Worm (Caenorhabditis elegans) whole organism, L2 larva: ENCODE measurements around the gene sra-4.
A peak's percentile ranks its signal among the peaks of the same experiment; 100 is the strongest.

Experiments
- C34F6.9 ChIP-seq: fragments of 150-350 bp; optimal IDR thresholded peaks from 2 replicates; lab custom pipeline; 2014; ENCODE audit warnings: missing biosample characterization, missing genetic modification characterization
- F13H6.1 ChIP-seq: sonication (generic microtip); optimal IDR thresholded peaks from 2 replicates; lab custom pipeline; 2016; ENCODE audit warnings: missing genetic modification characterization, missing compliant biosample characterization
- R02D3.7 ChIP-seq: fragments of 150-350 bp; optimal IDR thresholded peaks from 2 replicates; lab custom pipeline; 2014; ENCODE audit warnings: missing biosample characterization, missing genetic modification characterization
- Y55F3AM.14 ChIP-seq: fragments of 200-800 bp; sonication (Bioruptor generic); optimal IDR thresholded peaks from 2 replicates; lab custom pipeline; 2018; ENCODE audit warnings: mild to moderate bottlenecking, missing genetic modification characterization, missing compliant biosample characterization
- ZK546.5 ChIP-seq: sonication (generic microtip); optimal IDR thresholded peaks from 2 replicates; lab custom pipeline; 2017; ENCODE audit warnings: missing biosample characterization, missing genetic modification characterization
- alr-1 ChIP-seq: fragments of 150-350 bp; optimal IDR thresholded peaks from 2 replicates; lab custom pipeline; 2014; ENCODE audit warnings: missing biosample characterization, missing genetic modification characterization
- aly-2 ChIP-seq: fragments of 150-350 bp; optimal IDR thresholded peaks from 2 replicates; lab custom pipeline; 2014; ENCODE audit warnings: missing biosample characterization, missing genetic modification characterization
- ama-1 ChIP-seq: fragments of 150-350 bp; optimal IDR thresholded peaks from 2 replicates; lab custom pipeline; 2018; ENCODE audit warnings: inconsistent platforms
- blmp-1 ChIP-seq: sonication (generic microtip); optimal IDR thresholded peaks from 2 replicates; lab custom pipeline; 2017; ENCODE audit warnings: missing genetic modification characterization, mild to moderate bottlenecking, missing compliant biosample characterization, antibody characterized with exemption, moderate library complexity; ENCODE audit not compliant: insufficient read depth
- ceh-16 ChIP-seq: fragments of 150-350 bp; optimal IDR thresholded peaks from 2 replicates; lab custom pipeline; 2014; ENCODE audit warnings: missing biosample characterization, missing genetic modification characterization
- ceh-82 ChIP-seq: fragments of 150-350 bp; optimal IDR thresholded peaks from 2 replicates; lab custom pipeline; 2014; ENCODE audit warnings: missing biosample characterization, missing genetic modification characterization
- crh-2 ChIP-seq: sonication (generic microtip); optimal IDR thresholded peaks from 2 replicates; lab custom pipeline; 2017; ENCODE audit warnings: missing biosample characterization, missing genetic modification characterization
- dmd-4 ChIP-seq: sonication (generic microtip); optimal IDR thresholded peaks from 2 replicates; lab custom pipeline; 2017; ENCODE audit warnings: missing biosample characterization, missing genetic modification characterization
- egl-27 ChIP-seq: sonication (generic microtip); optimal IDR thresholded peaks from 3 replicates; lab custom pipeline; 2017; ENCODE audit warnings: missing biosample characterization, missing genetic modification reagents, missing genetic modification characterization
- elt-1 ChIP-seq: fragments of 150-350 bp; optimal IDR thresholded peaks from 2 replicates; lab custom pipeline; 2014; ENCODE audit warnings: missing biosample characterization, missing genetic modification characterization
- elt-3 ChIP-seq: sonication (generic microtip); optimal IDR thresholded peaks from 2 replicates; lab custom pipeline; 2017; ENCODE audit warnings: missing biosample characterization, missing genetic modification characterization
- fos-1 ChIP-seq: fragments of 150-350 bp; optimal IDR thresholded peaks from 2 replicates; lab custom pipeline; 2014; ENCODE audit warnings: missing biosample characterization, missing genetic modification characterization
- gmeb-1 ChIP-seq: fragments of 150-350 bp; optimal IDR thresholded peaks from 2 replicates; lab custom pipeline; 2014; ENCODE audit warnings: missing biosample characterization, missing genetic modification characterization
- lin-11 ChIP-seq: fragments of 150-350 bp; sonication (generic microtip); optimal IDR thresholded peaks from 2 replicates; lab custom pipeline; 2014; ENCODE audit warnings: missing biosample characterization, missing genetic modification characterization, inconsistent platforms, mixed read lengths
- lin-13 ChIP-seq: fragments of 150-350 bp; optimal IDR thresholded peaks from 2 replicates; lab custom pipeline; 2014; ENCODE audit warnings: missing biosample characterization, missing genetic modification reagents, missing genetic modification characterization
- lin-39 ChIP-seq: fragments of 150-350 bp; optimal IDR thresholded peaks from 2 replicates; lab custom pipeline; 2014; ENCODE audit warnings: missing biosample characterization, missing genetic modification reagents, missing genetic modification characterization
- lsy-2 ChIP-seq, 2 experiments: fragments of 150-350 bp in 1 of 2; sonication (generic microtip) in 1 of 2; optimal IDR thresholded peaks; 2 replicates each; lab custom pipeline; 2014 to 2017; ENCODE audit warnings: missing biosample characterization in 2 of 2, missing genetic modification characterization in 2 of 2
- mab-5 ChIP-seq: fragments of 150-350 bp; optimal IDR thresholded peaks from 2 replicates; lab custom pipeline; 2014; ENCODE audit warnings: missing biosample characterization, missing genetic modification characterization
- mbf-1 ChIP-seq: sonication (generic microtip); optimal IDR thresholded peaks from 2 replicates; lab custom pipeline; 2017; ENCODE audit warnings: missing biosample characterization, missing genetic modification characterization
- mdl-1 ChIP-seq, 2 experiments: fragments of 150-350 bp in 1 of 2; sonication (generic microtip) in 1 of 2; optimal IDR thresholded peaks; 2 replicates each; lab custom pipeline; 2017; ENCODE audit warnings: missing biosample characterization in 2 of 2, missing genetic modification characterization in 2 of 2
- nhr-10 ChIP-seq: sonication (generic microtip); optimal IDR thresholded peaks from 2 replicates; lab custom pipeline; 2017; ENCODE audit warnings: missing biosample characterization, missing genetic modification characterization
- nhr-11 ChIP-seq: fragments of 150-350 bp; optimal IDR thresholded peaks from 2 replicates; lab custom pipeline; 2014; ENCODE audit warnings: missing biosample characterization, missing genetic modification characterization
- nhr-12 ChIP-seq: fragments of 150-350 bp; optimal IDR thresholded peaks from 2 replicates; lab custom pipeline; 2014; ENCODE audit warnings: missing biosample characterization, missing genetic modification characterization
- nhr-129 ChIP-seq: fragments of 150-350 bp; optimal IDR thresholded peaks from 2 replicates; lab custom pipeline; 2014; ENCODE audit warnings: missing biosample characterization, missing genetic modification characterization
- nhr-21 ChIP-seq: fragments of 150-350 bp; optimal IDR thresholded peaks from 2 replicates; lab custom pipeline; 2014; ENCODE audit warnings: missing biosample characterization, missing genetic modification characterization
- nhr-23 ChIP-seq: fragments of 150-350 bp; optimal IDR thresholded peaks from 2 replicates; lab custom pipeline; 2014; ENCODE audit warnings: missing biosample characterization, missing genetic modification reagents, missing genetic modification characterization
- nhr-237 ChIP-seq: fragments of 150-350 bp; optimal IDR thresholded peaks from 2 replicates; lab custom pipeline; 2014; ENCODE audit warnings: missing biosample characterization, missing genetic modification characterization
- nhr-25 ChIP-seq: fragments of 150-350 bp; sonication (generic microtip); optimal IDR thresholded peaks from 3 replicates; lab custom pipeline; 2014; ENCODE audit warnings: missing biosample characterization, missing genetic modification characterization
- nhr-6 ChIP-seq: fragments of 150-350 bp; optimal IDR thresholded peaks from 2 replicates; lab custom pipeline; 2014; ENCODE audit warnings: missing biosample characterization, missing genetic modification characterization
- nhr-77 ChIP-seq: fragments of 150-350 bp; optimal IDR thresholded peaks from 2 replicates; lab custom pipeline; 2014; ENCODE audit warnings: missing biosample characterization, missing genetic modification characterization
- peb-1 ChIP-seq: fragments of 150-350 bp; optimal IDR thresholded peaks from 2 replicates; lab custom pipeline; 2014; ENCODE audit warnings: missing biosample characterization, missing genetic modification characterization
- sem-4 ChIP-seq: fragments of 150-350 bp; optimal IDR thresholded peaks from 2 replicates; lab custom pipeline; 2014; ENCODE audit warnings: missing biosample characterization, missing genetic modification reagents, missing genetic modification characterization
- skn-1 ChIP-seq: sonication (generic microtip); optimal IDR thresholded peaks from 2 replicates; lab custom pipeline; 2017; ENCODE audit warnings: missing biosample characterization, missing genetic modification characterization
- sma-3 ChIP-seq: sonication (generic microtip); optimal IDR thresholded peaks from 2 replicates; lab custom pipeline; 2016; ENCODE audit warnings: missing genetic modification reagents, missing genetic modification characterization, missing compliant biosample characterization
- sma-9 ChIP-seq, 2 experiments: fragments of 150-350 bp in 1 of 2; sonication (generic microtip) in 1 of 2; optimal IDR thresholded peaks; 2 replicates each; lab custom pipeline; 2014 to 2016; ENCODE audit warnings: missing genetic modification characterization in 2 of 2, mild to moderate bottlenecking in 1 of 2, missing biosample characterization in 1 of 2, missing compliant biosample characterization in 1 of 2, missing genetic modification reagents in 1 of 2, moderate library complexity in 1 of 2
- snpc-4 ChIP-seq: fragments of 150-350 bp; optimal IDR thresholded peaks from 2 replicates; lab custom pipeline; 2014; ENCODE audit warnings: missing biosample characterization, missing genetic modification characterization
- unc-39 ChIP-seq: fragments of 150-350 bp; optimal IDR thresholded peaks from 2 replicates; lab custom pipeline; 2014; ENCODE audit warnings: missing biosample characterization, missing genetic modification characterization
- unc-55 ChIP-seq: fragments of 150-350 bp; sonication (generic microtip); optimal IDR thresholded peaks from 3 replicates; lab custom pipeline; 2014; ENCODE audit warnings: missing biosample characterization, missing genetic modification reagents, missing genetic modification characterization
- unc-62 ChIP-seq: fragments of 150-350 bp; optimal IDR thresholded peaks from 2 replicates; lab custom pipeline; 2014; ENCODE audit warnings: missing biosample characterization, missing genetic modification reagents, missing genetic modification characterization
- zag-1 ChIP-seq: fragments of 150-350 bp; optimal IDR thresholded peaks from 2 replicates; lab custom pipeline; 2014; ENCODE audit warnings: missing biosample characterization, missing genetic modification characterization
- ztf-1 ChIP-seq: fragments of 200-800 bp; sonication (Bioruptor generic); conservative IDR thresholded peaks from 2 replicates; pipeline ENCODE4 v1.3.6; 2022; ENCODE audit warnings: missing genetic modification characterization, missing compliant biosample characterization
- ztf-11 ChIP-seq: sonication (generic microtip); optimal IDR thresholded peaks from 2 replicates; lab custom pipeline; 2017; ENCODE audit warnings: missing biosample characterization, missing genetic modification characterization
- ztf-4 ChIP-seq: fragments of 150-350 bp; optimal IDR thresholded peaks from 2 replicates; lab custom pipeline; 2014; ENCODE audit warnings: missing biosample characterization, missing genetic modification characterization

The sra-4 gene

DNA sequence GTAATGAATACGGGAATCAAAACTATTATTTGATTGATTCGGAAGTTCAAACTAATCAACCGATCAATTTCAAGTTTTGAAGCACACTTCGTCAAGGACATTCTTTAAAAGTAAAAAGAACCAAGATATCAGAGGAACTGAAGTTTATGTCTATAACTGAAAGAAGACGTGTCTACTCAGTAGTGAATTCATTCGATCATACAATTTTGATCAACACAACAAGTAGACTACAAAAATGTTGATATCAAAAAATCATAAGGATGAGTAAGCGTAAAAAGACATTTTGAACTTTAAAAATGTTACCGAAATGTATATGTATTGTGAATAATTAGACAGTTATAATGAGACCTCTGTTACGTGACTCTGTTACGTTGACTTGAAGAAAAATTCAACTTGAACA, at the start of gene sra-4:
Gene sra-4 (minus strand): TSS at position 101 of the 400 bp plus-strand sequence.
- TF ChIP-seq ZK546.5 (tag; lab: Kevin White, UChicago), result no peak
- no peak for TF ChIP-seq ztf-11
- TF ChIP-seq skn-1 (tag; lab: Kevin White, UChicago), result no peak
- no peak for TF ChIP-seq fos-1 (tag; lab: Kevin White, UChicago)
- no peak for TF ChIP-seq F13H6.1 (tag; lab: Kevin White, UChicago)
- no peak for TF ChIP-seq sem-4 (tag; lab: Kevin White, UChicago)
- no peak for TF ChIP-seq nhr-6 (tag; lab: Kevin White, UChicago)
- TF ChIP-seq nhr-11 (tag; lab: Kevin White, UChicago), result no peak
- TF ChIP-seq mab-5 (tag; lab: Kevin White, UChicago), result no peak
- TF ChIP-seq ama-1 (lab: Kevin White, UChicago), result no peak
- no peak for TF ChIP-seq lin-11 (tag; lab: Kevin White, UChicago)
- TF ChIP-seq unc-55 (GFP tag; lab: Kevin White, UChicago), result no peak
- no peak for TF ChIP-seq zag-1 (tag; lab: Kevin White, UChicago)
- TF ChIP-seq aly-2, result no peak
- TF ChIP-seq Y55F3AM.14 (GFP tag; lab: Kevin White, UChicago), result no peak
- no peak for TF ChIP-seq mbf-1
- TF ChIP-seq unc-62 (GFP tag; lab: Kevin White, UChicago), result no peak
- no peak for TF ChIP-seq gmeb-1 (tag; lab: Kevin White, UChicago)
- no peak for TF ChIP-seq nhr-10 (tag; lab: Kevin White, UChicago)
- no peak for TF ChIP-seq ceh-82 (tag; lab: Kevin White, UChicago)

DNA sequence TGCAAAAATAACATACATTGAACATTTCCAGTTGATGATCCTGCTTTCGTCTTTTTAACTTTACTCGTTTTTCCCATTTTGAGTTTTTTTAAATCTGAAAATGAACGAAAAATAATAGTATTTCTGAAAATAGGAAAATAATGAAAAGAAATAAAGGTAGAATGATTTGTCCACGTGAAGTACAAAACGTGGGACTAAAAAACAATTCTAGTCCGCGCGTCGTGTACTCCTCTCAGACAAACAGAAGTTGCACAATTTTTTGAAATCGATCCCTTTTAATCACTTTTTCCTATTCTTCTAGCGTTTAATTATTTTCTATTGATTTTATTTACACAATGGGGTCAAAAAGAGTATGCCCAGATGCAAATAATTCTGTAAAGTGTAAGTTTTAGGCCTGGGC, 48.4 kb upstream of the sra-4 start, which contains the start of the genes E02H1.1 and tag-124:
Gene E02H1.1 (minus strand): TSS at position 94 of the 400 bp plus-strand sequence.
Gene tag-124 (plus strand): TSS at position 222 of the 400 bp plus-strand sequence.
- no peak for TF ChIP-seq ztf-1 (GFP tag; lab: Robert Waterston, UW)
- no peak for TF ChIP-seq peb-1 (tag; lab: Kevin White, UChicago)
- no peak for TF ChIP-seq aly-2
- TF ChIP-seq crh-2, result peak; percentile 72
- no peak for TF ChIP-seq elt-3
- TF ChIP-seq ztf-4, result no peak
- TF ChIP-seq C34F6.9, result peak; percentile 81
- TF ChIP-seq ztf-11, result no peak
- TF ChIP-seq lsy-2 (tag; optimal IDR thresholded peaks at IDR 0.05; lab: Kevin White, UChicago), result peak; percentile 67 to 89
- peak; percentile 88 for TF ChIP-seq sma-3
- TF ChIP-seq ceh-82 (tag; lab: Kevin White, UChicago), result no peak
- peak; percentile 89 for TF ChIP-seq unc-55 (GFP tag; lab: Kevin White, UChicago)
- TF ChIP-seq dmd-4 (tag; lab: Kevin White, UChicago), result no peak
- no peak for TF ChIP-seq nhr-12 (tag; lab: Kevin White, UChicago)
- TF ChIP-seq unc-39 (tag; lab: Kevin White, UChicago), result no peak
- TF ChIP-seq nhr-129, result peak; percentile 67
- TF ChIP-seq elt-1 (tag; lab: Kevin White, UChicago), result no peak
- TF ChIP-seq ceh-16 (tag; lab: Kevin White, UChicago), result no peak
- TF ChIP-seq ama-1 (lab: Kevin White, UChicago), result no peak
- no peak for TF ChIP-seq nhr-237 (tag; lab: Kevin White, UChicago)
- TF ChIP-seq fos-1 (tag; lab: Kevin White, UChicago), result peak; percentile 27
- no peak for TF ChIP-seq mbf-1
- TF ChIP-seq F13H6.1 (tag; lab: Kevin White, UChicago), result peak; percentile 75
- TF ChIP-seq nhr-23 (tag; lab: Kevin White, UChicago), result no peak
- peak; percentile 64 for TF ChIP-seq nhr-6 (tag; lab: Kevin White, UChicago)
- no peak for TF ChIP-seq nhr-77 (tag; lab: Kevin White, UChicago)
- no peak for TF ChIP-seq zag-1 (tag; lab: Kevin White, UChicago)
- no peak for TF ChIP-seq ZK546.5 (tag; lab: Kevin White, UChicago)
- TF ChIP-seq skn-1 (tag; lab: Kevin White, UChicago), result no peak
- no peak for TF ChIP-seq alr-1 (tag; lab: Kevin White, UChicago)
- TF ChIP-seq sma-9 (GFP tag; optimal IDR thresholded peaks at IDR 0.05; lab: Kevin White, UChicago), result peak; percentile 92
- no peak for TF ChIP-seq sma-9 (tag; optimal IDR thresholded peaks at IDR 0.05; lab: Kevin White, UChicago)
- TF ChIP-seq snpc-4 (tag; lab: Kevin White, UChicago), result peak; percentile 49
- no peak for TF ChIP-seq lin-39
- peak; percentile 51 for TF ChIP-seq lin-13 (GFP tag; lab: Kevin White, UChicago)
- no peak for TF ChIP-seq Y55F3AM.14 (GFP tag; lab: Kevin White, UChicago)
- peak; percentile 38 for TF ChIP-seq egl-27
- TF ChIP-seq gmeb-1 (tag; lab: Kevin White, UChicago), result peak; percentile 61
- TF ChIP-seq nhr-21, result peak; percentile 66
- peak; percentile 69 for TF ChIP-seq mab-5 (tag; lab: Kevin White, UChicago)
- TF ChIP-seq blmp-1 (tag; lab: Kevin White, UChicago), result peak; percentile 12
- peak; percentile 77 for TF ChIP-seq nhr-25 (tag; lab: Kevin White, UChicago)
- TF ChIP-seq lin-11 (tag; lab: Kevin White, UChicago), result no peak
- no peak for TF ChIP-seq mdl-1 (tag; optimal IDR thresholded peaks at IDR 0.05; lab: Kevin White, UChicago)
- TF ChIP-seq R02D3.7 (tag; lab: Kevin White, UChicago), result no peak
- no peak for TF ChIP-seq nhr-10 (tag; lab: Kevin White, UChicago)
- TF ChIP-seq nhr-11 (tag; lab: Kevin White, UChicago), result no peak
- TF ChIP-seq sem-4 (tag; lab: Kevin White, UChicago), result peak; percentile 66
- TF ChIP-seq unc-62 (GFP tag; lab: Kevin White, UChicago), result no peak
- TF ChIP-seq, all 48 proteins: peak for 19
